Worm (Caenorhabditis elegans) whole organism, dauer: ENCODE measurements around the gene C25D7.16.
"Not testable (repeated sequence)": the region's sequence is repeated elsewhere in the genome, so short reads cannot be mapped to it uniquely, and the experiment has no call there.

Experiments used
- unc-62 ChIP-seq: sonication (generic microtip); optimal IDR thresholded peaks from 2 replicates; lab custom pipeline; 2017; ENCODE audit warnings: missing biosample characterization, missing genetic modification reagents, missing genetic modification characterization

C25D7.16 gene

DNA sequence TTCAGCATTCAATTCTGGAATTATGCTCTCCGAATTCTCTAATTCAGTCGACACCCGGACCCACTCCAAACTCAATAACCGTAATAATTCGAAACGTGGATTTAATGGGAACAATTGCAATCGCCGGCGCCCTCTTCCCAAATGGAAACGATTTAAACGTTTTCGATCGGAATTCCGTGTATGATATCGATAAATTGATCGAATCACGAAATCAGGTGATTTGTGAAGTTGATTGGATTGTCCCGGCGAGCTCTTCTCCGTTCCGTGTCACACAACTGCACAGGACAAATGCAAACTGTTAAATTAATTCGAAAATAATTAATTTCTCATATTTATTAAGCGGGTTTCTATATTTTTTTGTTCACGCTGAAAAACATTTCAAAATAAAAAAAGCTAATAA, at the start of gene C25D7.16:
C25D7.16 (plus strand) TSS at position 301 of the 400 bp plus-strand sequence.
- no peak for TF ChIP-seq unc-62

DNA sequence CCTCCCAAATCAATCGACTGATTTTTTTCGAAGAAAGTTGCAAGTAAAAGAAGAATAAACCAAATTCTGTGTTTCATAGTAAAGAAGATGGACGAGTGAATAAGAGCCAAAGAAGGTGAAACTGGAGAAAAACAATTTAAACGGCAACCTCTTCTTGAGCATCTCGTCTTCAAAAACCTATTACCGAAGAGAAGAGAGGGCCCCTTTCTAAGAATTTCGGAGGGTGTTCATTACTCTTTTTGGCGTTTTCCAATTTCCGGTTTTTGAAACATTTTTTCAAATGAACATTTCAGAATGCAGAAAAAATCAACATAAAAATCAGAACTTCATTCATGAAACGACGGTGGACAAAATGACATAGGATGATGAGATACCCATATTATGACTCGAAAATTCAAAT, 44.4 kb upstream of the C25D7.16 start, which contains the start of gene nmr-2:
nmr-2 (minus strand) TSS at position 101 of the 400 bp plus-strand sequence.
- no peak for TF ChIP-seq unc-62

DNA sequence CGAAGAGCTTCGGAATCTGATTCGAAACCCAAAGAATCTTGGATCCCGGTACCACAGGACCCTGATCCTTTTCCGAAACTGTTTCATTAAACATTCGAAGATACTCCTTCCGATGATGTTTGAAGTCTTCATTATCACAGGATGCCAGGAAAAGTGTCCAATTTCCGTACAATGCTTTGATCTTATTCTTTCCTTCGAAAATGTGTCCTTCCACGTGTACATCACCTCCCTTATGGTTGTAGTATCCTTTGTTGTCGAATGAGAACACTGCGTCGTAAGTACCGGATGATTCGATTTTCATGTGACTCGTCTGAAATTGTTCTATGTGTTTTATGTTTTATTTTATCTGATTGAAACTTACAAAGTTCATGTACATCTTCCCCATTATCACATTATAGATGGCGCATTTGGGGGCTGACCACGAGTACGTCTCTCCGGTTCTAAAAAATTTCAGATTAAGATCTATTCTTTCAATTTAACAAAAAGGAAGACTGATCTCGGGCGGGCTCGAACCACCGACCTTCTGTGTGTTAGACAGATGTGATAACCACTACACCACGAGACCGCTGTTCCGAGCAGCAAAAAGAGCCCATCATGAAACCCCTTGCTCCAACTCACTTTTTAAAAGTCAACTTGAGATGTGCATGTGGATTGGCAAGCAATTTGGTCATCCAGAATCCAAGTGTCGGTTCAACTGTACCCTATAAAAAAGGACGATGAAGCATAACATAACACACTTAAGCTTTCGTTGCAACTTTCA, 43.3 kb upstream of the C25D7.16 start:
- no peak for TF ChIP-seq unc-62

DNA sequence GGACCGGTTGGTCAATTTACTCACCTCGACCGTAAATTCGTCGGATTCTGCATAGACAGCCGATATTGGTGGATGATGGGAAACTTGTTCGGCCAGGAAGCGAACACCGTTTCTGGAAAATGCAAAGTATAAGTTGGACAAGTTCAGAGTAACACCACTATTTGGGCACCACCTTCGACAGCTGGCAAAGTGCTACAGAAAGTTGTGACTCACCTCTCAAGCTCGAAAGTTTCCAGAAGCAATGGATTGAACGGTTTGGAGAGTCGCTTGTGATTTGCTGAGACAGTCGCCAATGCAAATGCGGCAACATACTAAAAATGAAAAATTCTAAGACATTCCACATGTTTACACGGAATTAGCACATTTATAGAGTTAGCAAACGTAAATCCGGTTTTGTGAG, 42.6 kb upstream of the C25D7.16 start:
- TF ChIP-seq unc-62 = no peak

DNA sequence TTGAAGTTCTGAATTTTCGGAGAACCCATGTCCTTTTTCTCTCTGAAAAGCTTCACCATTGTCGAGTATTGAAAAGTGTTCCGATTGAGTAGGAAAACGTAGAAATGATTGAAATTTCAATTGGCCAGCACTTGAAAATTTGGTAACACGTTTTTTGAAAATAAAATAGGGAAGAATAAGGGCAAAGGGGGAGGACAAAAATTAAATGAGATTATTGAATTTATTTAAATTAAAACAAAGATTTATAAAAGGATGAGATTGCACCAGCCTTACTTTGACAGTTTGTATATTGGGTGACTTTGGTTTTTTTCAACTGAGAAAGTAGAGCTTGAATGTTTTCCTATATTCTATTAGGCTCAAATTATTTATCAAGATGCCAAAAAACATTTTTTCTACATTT, 41.8 kb upstream of the C25D7.16 start, which contains the start of gene obr-2:
obr-2 (minus strand) TSS at position 101 of the 400 bp plus-strand sequence.
- TF ChIP-seq unc-62 = no peak

DNA sequence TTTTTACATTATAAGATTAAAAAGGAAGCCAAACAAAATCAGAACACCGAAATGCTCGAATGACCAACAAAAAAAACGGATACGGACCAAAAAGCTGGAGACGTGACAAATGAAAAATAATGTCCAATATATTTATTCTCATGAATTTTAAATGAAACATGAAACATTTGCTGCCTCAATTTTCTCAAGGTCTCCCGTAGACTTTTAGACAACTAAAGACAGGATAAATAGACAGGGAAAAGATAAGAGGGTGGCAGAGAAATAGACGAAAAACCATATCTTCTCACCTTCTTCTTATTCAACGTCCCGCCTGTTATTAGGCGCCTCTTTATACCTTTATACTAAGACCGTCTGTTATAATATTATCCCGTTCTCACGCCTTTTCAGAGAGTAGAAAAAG, 40.2 kb upstream of the C25D7.16 start:
- TF ChIP-seq unc-62 = no peak

DNA sequence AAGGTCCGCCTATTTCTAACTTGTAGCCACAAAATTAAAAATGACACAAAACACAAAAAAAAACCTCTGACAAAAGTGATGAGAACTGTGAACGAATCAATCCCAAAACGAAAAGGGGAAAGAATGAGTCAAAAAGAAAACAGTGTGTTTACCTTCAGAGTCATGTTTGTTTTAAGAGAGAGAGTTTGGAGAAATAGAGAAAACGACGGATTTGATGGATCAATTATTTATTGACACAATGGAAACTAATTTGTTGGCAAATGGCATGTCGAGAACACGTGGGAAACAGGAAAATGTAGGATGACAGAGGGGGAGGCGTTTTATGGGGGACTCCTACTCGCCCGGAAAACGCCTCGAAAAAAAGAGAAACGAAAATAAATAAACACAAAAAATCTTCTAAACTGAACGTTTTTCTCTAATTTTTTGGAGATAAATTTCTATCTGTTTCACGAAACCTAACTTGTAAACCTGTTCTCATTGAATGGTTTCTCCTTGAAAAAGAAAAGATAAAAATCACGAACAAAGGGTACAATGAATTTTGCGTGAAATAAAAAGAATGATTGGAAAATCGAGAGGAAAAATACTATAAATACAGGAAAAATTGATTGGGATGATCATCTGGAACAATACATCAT, 39.1 kb upstream of the C25D7.16 start:
- TF ChIP-seq unc-62 = no peak

DNA sequence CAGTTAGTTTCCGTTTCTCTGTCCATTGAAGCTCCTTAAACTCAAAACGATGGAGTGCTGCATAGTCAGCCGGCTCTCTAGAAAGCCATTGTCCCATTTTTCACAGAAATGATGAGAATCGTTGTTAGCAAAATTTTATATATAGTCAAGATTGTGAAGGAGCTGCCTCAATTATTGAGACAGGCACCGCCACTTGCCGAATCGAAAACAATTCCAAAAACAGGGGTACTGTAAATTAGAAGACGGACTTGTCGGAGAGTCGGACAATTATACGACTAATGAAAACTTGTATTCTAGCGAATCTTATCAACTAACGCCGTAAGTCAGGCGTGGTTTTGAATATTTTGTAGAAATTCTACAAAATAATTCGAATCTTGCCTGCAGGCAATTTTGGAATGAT, 35.7 kb upstream of the C25D7.16 start, which contains the start of gene F14H8.2:
F14H8.2 (minus strand) TSS at position 101 of the 400 bp plus-strand sequence.
- no peak for TF ChIP-seq unc-62

DNA sequence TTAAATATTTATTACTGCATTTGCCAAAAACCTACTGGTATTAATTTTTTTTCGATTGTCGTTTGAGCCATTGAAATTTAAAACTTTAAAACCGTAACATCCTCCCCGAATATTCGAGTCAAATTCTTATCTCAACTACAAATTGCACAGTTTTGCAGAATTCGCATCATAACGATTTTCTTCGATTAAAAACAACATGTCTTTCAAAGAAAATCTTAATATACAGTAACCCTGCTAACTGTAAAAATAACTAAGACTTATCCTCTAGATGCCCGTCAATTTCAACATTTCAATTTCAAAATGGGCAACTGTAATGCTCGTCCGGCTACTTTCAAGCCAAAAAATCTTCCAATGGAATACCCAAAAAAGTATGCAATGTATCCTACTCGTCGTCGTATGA, 35.2 kb upstream of the C25D7.16 start, which contains the start of gene F14H8.5:
F14H8.5 (plus strand) TSS at position 301 of the 400 bp plus-strand sequence.
- TF ChIP-seq unc-62 = no peak

DNA sequence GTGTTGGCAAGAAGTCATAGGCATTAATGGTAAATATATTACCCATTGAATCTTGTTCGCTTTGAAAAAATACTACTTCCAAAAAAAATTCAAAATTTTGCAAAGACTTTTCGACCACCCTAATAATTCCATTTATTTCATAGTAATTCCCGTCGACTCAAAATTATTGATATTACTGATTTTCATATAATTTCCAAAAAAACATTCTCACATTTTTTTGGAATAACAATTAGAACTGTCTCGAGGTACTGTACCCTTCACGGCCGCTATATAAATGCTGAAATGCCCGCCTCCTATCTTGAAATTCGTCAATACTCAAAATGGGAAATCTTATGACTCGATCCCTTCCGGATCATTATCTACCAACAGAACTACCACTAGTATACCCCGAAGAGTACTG, 32.4 kb upstream of the C25D7.16 start, which contains the start of gene F14H8.4:
F14H8.4 (plus strand) TSS at position 301 of the 400 bp plus-strand sequence.
- no peak for TF ChIP-seq unc-62

DNA sequence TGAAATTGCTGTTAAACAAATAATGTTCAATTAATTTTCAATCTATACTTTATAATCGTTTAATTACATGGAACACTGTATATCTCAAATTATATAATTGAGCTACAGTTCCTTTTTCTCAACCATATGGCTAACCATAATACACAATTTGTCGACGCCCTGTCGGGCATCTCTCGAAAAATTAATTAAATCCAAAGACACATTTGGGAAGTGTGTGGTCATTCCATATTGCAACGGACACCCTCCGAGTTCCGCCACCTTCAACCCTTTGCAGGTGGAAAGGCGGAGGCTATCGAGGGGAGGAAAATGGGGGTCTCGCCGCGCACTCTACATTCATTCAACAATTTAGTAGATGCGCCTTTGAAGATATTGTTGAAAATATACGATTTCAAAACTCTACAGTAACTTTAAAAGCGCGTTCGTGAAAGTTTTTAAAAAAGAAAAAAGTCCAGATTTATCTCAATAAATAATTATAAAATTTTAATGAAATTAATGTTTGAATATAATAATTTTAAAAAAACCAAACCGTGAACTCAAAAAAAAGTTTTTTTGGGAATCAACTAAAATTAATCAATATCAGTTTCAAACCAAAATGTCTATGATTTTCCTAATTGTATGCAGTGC, 27.0 kb upstream of the C25D7.16 start, which contains the start of gene F14H8.8:
F14H8.8 (plus strand) TSS at position 574 of the 624 bp plus-strand sequence.
- no peak for TF ChIP-seq unc-62

DNA sequence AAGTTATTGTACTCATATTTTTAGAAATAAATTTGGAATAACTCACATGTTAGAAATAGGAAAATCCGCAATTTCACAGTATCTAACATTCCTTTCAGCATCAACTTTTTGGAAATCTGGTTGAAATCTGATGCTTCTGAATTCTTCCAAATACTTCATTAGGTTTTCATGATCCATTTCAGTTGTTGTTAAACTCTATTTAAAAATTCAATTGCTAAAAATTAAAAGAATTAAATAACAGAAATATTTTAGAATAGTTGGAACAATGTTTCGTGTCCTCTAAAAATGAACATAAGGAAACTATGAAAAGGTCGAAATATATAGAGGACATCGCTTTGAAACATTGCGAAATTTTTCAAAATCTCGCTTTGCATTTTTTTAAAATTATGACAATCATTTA, 24.6 kb upstream of the C25D7.16 start, which contains the start of gene cng-1:
cng-1 (minus strand) TSS at position 101 of the 400 bp plus-strand sequence.
- not testable (repeated sequence) for TF ChIP-seq unc-62

DNA sequence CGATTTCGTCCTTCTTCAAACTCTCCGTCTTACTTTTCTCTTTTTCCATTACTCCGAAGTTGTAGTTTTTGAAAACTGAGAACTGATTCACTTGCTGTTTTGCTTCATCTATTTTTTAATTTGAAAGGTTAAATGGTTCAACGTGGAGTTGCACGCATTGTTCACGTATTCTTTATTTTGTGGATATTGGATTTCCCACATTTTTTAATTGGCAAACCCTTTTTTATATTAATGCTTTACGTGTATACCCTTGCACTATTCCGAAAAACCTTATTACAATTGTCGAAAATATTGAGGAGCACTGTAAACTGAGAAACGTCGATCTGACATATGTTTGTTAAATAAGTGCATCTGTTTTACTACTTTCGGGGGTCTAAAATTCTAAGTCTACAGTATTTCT, 19.2 kb upstream of the C25D7.16 start, which contains the start of gene melo-3:
melo-3 (minus strand) TSS at position 101 of the 400 bp plus-strand sequence.
- TF ChIP-seq unc-62 = not testable (repeated sequence)

DNA sequence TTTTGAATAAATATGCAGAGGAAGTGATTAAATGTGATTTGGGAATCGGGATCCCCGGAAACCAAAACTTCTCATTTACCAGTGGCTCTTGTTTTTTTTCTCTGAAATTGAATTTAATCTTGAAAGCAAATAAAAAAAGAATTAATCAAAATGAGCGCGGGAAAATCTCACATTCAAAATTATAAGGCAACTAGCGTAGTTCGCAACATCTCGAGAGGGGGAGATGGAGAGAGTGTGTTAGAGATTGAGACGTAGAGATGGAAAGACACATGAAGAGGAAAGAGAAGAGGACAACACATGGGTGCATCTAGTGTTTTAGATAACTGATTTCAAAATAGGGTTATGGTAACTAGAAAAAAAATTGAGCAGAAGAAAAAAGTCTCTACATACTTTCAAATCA, 7.9 kb upstream of the C25D7.16 start, which contains the start of gene sdc-3:
sdc-3 (minus strand) TSS at position 101 of the 400 bp plus-strand sequence.
- no peak for TF ChIP-seq unc-62

DNA sequence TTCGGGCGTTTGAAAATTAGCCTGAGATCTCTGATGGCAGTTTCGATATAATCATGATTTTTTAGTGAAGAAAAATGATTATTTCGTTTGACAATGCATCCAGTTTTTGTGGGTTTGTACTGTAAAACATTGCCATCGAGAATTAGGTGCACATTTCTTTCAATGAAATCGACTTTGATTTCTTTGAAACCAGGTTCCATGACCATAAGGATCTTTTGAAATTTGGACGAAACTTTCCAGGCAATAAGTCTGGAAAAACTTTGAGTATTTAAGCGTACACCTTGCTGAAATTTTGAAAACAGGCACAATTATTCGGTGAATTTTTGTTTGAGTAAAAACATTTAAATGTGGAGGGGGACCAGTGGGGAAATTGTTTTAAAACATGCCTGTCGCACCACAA, 4.3 kb upstream of the C25D7.16 start:
- no peak for TF ChIP-seq unc-62

DNA sequence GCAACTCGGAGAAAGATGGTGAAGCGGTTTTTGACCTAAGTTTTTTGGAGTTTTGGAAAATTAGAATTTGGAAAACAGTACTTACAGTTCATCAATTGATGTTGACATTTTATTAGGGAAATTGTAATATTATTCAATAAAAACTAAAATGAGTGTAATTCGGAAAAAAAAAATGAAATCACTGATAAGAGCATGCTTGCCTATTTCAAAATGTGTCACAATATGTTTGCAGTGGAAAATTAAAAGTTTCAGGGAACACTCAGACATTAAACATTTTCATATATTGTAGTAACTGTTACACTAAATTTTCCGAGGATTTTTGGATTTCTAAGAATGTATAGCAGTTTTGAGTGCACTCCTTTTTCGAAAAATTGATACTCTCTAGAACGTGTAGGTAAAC, 3.6 kb upstream of the C25D7.16 start, which contains the start of the genes fbxa-82 and C25D7.5:
fbxa-82 (minus strand) TSS at position 163 of the 400 bp plus-strand sequence.
C25D7.5 (plus strand) TSS at position 283 of the 400 bp plus-strand sequence.
- TF ChIP-seq unc-62 = no peak

DNA sequence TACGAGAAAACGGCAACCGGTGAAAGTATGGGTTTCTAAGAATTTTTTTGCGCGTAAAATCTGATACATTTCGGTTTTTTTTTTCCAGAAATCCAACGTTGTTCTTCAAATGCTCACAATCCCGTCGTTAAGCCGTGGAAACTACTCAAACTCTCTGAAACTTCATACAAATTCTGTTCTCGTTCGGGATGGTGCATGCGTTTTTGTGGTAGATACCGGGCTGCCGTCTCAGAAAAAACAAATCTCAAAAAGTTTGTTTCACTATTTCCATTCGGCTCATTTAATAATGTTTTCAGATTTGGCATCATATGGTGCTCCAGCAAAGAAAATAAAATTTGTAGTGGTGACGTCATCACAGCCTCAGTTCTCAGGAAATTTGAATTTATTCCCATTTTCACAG, 1.2 kb upstream of the C25D7.16 start:
- TF ChIP-seq unc-62 = no peak
